Fruit fly (Drosophila melanogaster) whole organism, embryonic: ENCODE measurements around the gene GluRIID.

ENCODE experiments used
- Aef1 ChIP-seq: fragments of 200-800 bp; sonication (Bioruptor generic); IDR thresholded peaks from 3 replicates; pipeline ENCODE4 v1.3.6; 2022; ENCODE audit warnings: missing biosample characterization, missing genetic modification characterization
- Asciz ChIP-seq: fragments of 200-800 bp; sonication (Bioruptor generic); optimal IDR thresholded peaks from 2 replicates; lab custom pipeline; 2017; ENCODE audit warnings: missing biosample characterization, mild to moderate bottlenecking, missing genetic modification characterization, missing genetic modification reagents
- Atf6 ChIP-seq: fragments of 200-800 bp; sonication (Bioruptor generic); IDR thresholded peaks from 2 replicates; pipeline ENCODE4 v1.3.6; 2022; ENCODE audit warnings: missing biosample characterization, missing genetic modification characterization
- CG11696 ChIP-seq: fragments of 200-800 bp; sonication (Bioruptor generic); IDR thresholded peaks from 2 replicates; pipeline ENCODE4 v1.3.6; 2022; ENCODE audit warnings: missing biosample characterization, missing genetic modification characterization
- CG12942 ChIP-seq: fragments of 200-800 bp; sonication (Bioruptor generic); optimal IDR thresholded peaks from 3 replicates; lab custom pipeline; 2016; ENCODE audit warnings: missing biosample characterization, missing genetic modification characterization
- CG14441 ChIP-seq: fragments of 200-800 bp; sonication (Bioruptor generic); IDR thresholded peaks from 2 replicates; pipeline ENCODE4 v1.3.6; 2022; ENCODE audit warnings: missing biosample characterization, missing genetic modification characterization
- CG14667 ChIP-seq: fragments of 200-800 bp; sonication (Bioruptor generic); IDR thresholded peaks from 2 replicates; pipeline ENCODE4 v1.3.6; 2022; ENCODE audit warnings: missing biosample characterization, missing genetic modification characterization
- CG16815 ChIP-seq: fragments of 200-800 bp; sonication (Bioruptor generic); optimal IDR thresholded peaks from 3 replicates; lab custom pipeline; 2017; ENCODE audit warnings: missing biosample characterization, mild to moderate bottlenecking, missing genetic modification characterization
- CG17359 ChIP-seq: fragments of 200-800 bp; sonication (Bioruptor generic); optimal IDR thresholded peaks from 3 replicates; lab custom pipeline; 2018; ENCODE audit warnings: missing biosample characterization, mild to moderate bottlenecking, missing genetic modification characterization, moderate library complexity
- CG17568 ChIP-seq: fragments of 200-800 bp; sonication (Bioruptor generic); optimal IDR thresholded peaks from 2 replicates; lab custom pipeline; 2018; ENCODE audit warnings: missing biosample characterization, mild to moderate bottlenecking, missing genetic modification characterization, moderate library complexity
- CG18619 ChIP-seq: fragments of 200-800 bp; sonication (Bioruptor generic); optimal IDR thresholded peaks from 3 replicates; lab custom pipeline; 2017; ENCODE audit warnings: missing biosample characterization, mild to moderate bottlenecking, missing genetic modification characterization
- CG2120 ChIP-seq: fragments of 200-800 bp; sonication (Bioruptor generic); optimal IDR thresholded peaks from 3 replicates; lab custom pipeline; 2016; ENCODE audit warnings: missing biosample characterization, missing genetic modification characterization
- CG3163 ChIP-seq: fragments of 200-800 bp; sonication (Bioruptor generic); optimal IDR thresholded peaks from 3 replicates; lab custom pipeline; 2016; ENCODE audit warnings: missing biosample characterization, missing genetic modification characterization
- CG4617 ChIP-seq: fragments of 200-800 bp; sonication (Bioruptor generic); optimal IDR thresholded peaks from 3 replicates; lab custom pipeline; 2016; ENCODE audit warnings: missing biosample characterization, missing genetic modification characterization, borderline replicate concordance
- CoRest ChIP-seq: fragments of 200-800 bp; sonication (Bioruptor generic); optimal IDR thresholded peaks from 3 replicates; lab custom pipeline; 2018; ENCODE audit warnings: missing biosample characterization, mild to moderate bottlenecking, missing genetic modification characterization, moderate library complexity
- CrebB ChIP-seq: fragments of 200-800 bp; sonication (Bioruptor generic); optimal IDR thresholded peaks from 3 replicates; lab custom pipeline; 2018; ENCODE audit warnings: missing biosample characterization, mild to moderate bottlenecking, missing genetic modification characterization
- Doc3 ChIP-seq: fragments of 200-800 bp; sonication (Bioruptor generic); IDR thresholded peaks from 3 replicates; pipeline ENCODE4 v1.3.6; 2022; ENCODE audit warnings: missing biosample characterization, missing genetic modification characterization; ENCODE audit not compliant: partially characterized antibody
- Fer1 ChIP-seq: fragments of 200-800 bp; sonication (Bioruptor generic); optimal IDR thresholded peaks from 2 replicates; lab custom pipeline; 2017; ENCODE audit warnings: missing biosample characterization, mild to moderate bottlenecking, missing genetic modification characterization
- Hr3 ChIP-seq: fragments of 200-800 bp; sonication (Bioruptor generic); optimal IDR thresholded peaks from 3 replicates; lab custom pipeline; 2016; ENCODE audit warnings: missing biosample characterization, missing genetic modification characterization
- Lim3 ChIP-seq: fragments of 200-800 bp; sonication (Bioruptor generic); IDR thresholded peaks from 2 replicates; pipeline ENCODE4 v1.3.6; 2022; ENCODE audit warnings: missing biosample characterization, missing genetic modification characterization
- Lpt ChIP-seq: fragments of >200 bp; optimal IDR thresholded peaks from 2 replicates; lab custom pipeline; 2018; ENCODE audit warnings: missing biosample characterization, missing genetic modification characterization
- MBD-R2 ChIP-seq: fragments of 200-800 bp; sonication (Bioruptor generic); IDR thresholded peaks from 2 replicates; pipeline ENCODE4 v1.3.6; 2022; ENCODE audit warnings: missing biosample characterization, missing genetic modification characterization
- Neu2 ChIP-seq: fragments of 200-800 bp; sonication (Bioruptor generic); optimal IDR thresholded peaks from 3 replicates; lab custom pipeline; 2016; ENCODE audit warnings: missing biosample characterization, missing genetic modification characterization, borderline replicate concordance
- Ptx1 ChIP-seq: fragments of 200-800 bp; sonication (Bioruptor generic); IDR thresholded peaks from 2 replicates; pipeline ENCODE4 v1.3.6; 2022; ENCODE audit warnings: missing biosample characterization, missing genetic modification characterization
- Six4 ChIP-seq: fragments of 200-800 bp; sonication (Bioruptor generic); optimal IDR thresholded peaks from 2 replicates; lab custom pipeline; 2016; ENCODE audit warnings: missing biosample characterization, missing genetic modification characterization
- Taf1 ChIP-seq: fragments of 200-800 bp; sonication (Bioruptor generic); IDR thresholded peaks from 2 replicates; pipeline ENCODE4 v1.3.6; 2022; ENCODE audit warnings: missing biosample characterization, missing genetic modification characterization
- amos ChIP-seq: fragments of 200-800 bp; sonication (Bioruptor generic); IDR thresholded peaks from 2 replicates; pipeline ENCODE4 v1.3.6; 2022; ENCODE audit warnings: missing biosample characterization, missing genetic modification characterization; ENCODE audit not compliant: partially characterized antibody
- aop ChIP-seq: fragments of 200-800 bp; sonication (Bioruptor generic); IDR thresholded peaks from 2 replicates; pipeline ENCODE4 v1.3.6; 2022; ENCODE audit warnings: missing biosample characterization, missing genetic modification characterization
- ase ChIP-seq: fragments of 200-800 bp; sonication (Bioruptor generic); IDR thresholded peaks from 3 replicates; pipeline ENCODE4 v1.3.6; 2022; ENCODE audit warnings: missing biosample characterization, missing genetic modification characterization
- chm ChIP-seq: fragments of 200-800 bp; sonication (Bioruptor generic); IDR thresholded peaks from 2 replicates; pipeline ENCODE4 v1.3.6; 2022; ENCODE audit warnings: missing biosample characterization, missing genetic modification characterization
- cwo ChIP-seq: fragments of 200-800 bp; sonication (Bioruptor generic); optimal IDR thresholded peaks from 3 replicates; lab custom pipeline; 2017; ENCODE audit warnings: missing biosample characterization, missing genetic modification characterization, mild to moderate bottlenecking, moderate library complexity, missing genetic modification reagents
- da ChIP-seq: fragments of 200-800 bp; sonication (Bioruptor generic); optimal IDR thresholded peaks from 2 replicates; lab custom pipeline; 2016; ENCODE audit warnings: missing biosample characterization, missing genetic modification characterization
- danr ChIP-seq: fragments of 200-800 bp; sonication (Bioruptor generic); IDR thresholded peaks from 2 replicates; pipeline ENCODE4 v1.3.6; 2022; ENCODE audit warnings: missing biosample characterization, missing genetic modification characterization
- emc ChIP-seq: fragments of 200-800 bp; sonication (Bioruptor generic); optimal IDR thresholded peaks from 2 replicates; lab custom pipeline; 2016; ENCODE audit warnings: missing biosample characterization, missing genetic modification characterization
- ems ChIP-seq: fragments of 200-800 bp; sonication (Bioruptor generic); optimal IDR thresholded peaks from 3 replicates; lab custom pipeline; 2016; ENCODE audit warnings: missing biosample characterization, missing genetic modification characterization
- eyg ChIP-seq: fragments of 200-800 bp; sonication (Bioruptor generic); optimal IDR thresholded peaks from 3 replicates; lab custom pipeline; 2016; ENCODE audit warnings: missing biosample characterization, missing genetic modification characterization
- gt ChIP-seq: fragments of 200-800 bp; sonication (Bioruptor generic); IDR thresholded peaks from 2 replicates; pipeline ENCODE4 v1.3.6; 2022; ENCODE audit warnings: missing biosample characterization, missing genetic modification characterization
- h ChIP-seq: fragments of >200 bp; optimal IDR thresholded peaks from 2 replicates; lab custom pipeline; 2017
- insv ChIP-seq, 2 experiments: fragments of 200-800 bp; sonication (Bioruptor generic); optimal IDR thresholded peaks; 3 replicates each; lab custom pipeline; 2016 to 2018; ENCODE audit warnings: missing biosample characterization in 2 of 2, missing genetic modification characterization in 2 of 2
- kni ChIP-seq: fragments of 200-800 bp; sonication (Bioruptor generic); optimal IDR thresholded peaks from 3 replicates; lab custom pipeline; 2017; ENCODE audit warnings: mild to moderate bottlenecking, missing biosample characterization, missing genetic modification reagents, missing genetic modification characterization
- luna ChIP-seq: fragments of 200-800 bp; sonication (Bioruptor generic); optimal IDR thresholded peaks from 2 replicates; lab custom pipeline; 2016; ENCODE audit warnings: missing biosample characterization, missing genetic modification characterization
- mam ChIP-seq: fragments of 200-800 bp; sonication (Bioruptor generic); optimal IDR thresholded peaks from 3 replicates; lab custom pipeline; 2016; ENCODE audit warnings: missing biosample characterization, missing genetic modification characterization
- oc ChIP-seq: fragments of 200-800 bp; sonication (Bioruptor generic); optimal IDR thresholded peaks from 2 replicates; lab custom pipeline; 2018; ENCODE audit warnings: missing biosample characterization, mild to moderate bottlenecking, missing genetic modification characterization, moderate library complexity
- pb ChIP-seq: fragments of 200-800 bp; sonication (Bioruptor generic); optimal IDR thresholded peaks from 3 replicates; lab custom pipeline; 2016; ENCODE audit warnings: missing biosample characterization, missing genetic modification characterization
- psq ChIP-seq: fragments of 200-800 bp; sonication (Bioruptor generic); optimal IDR thresholded peaks from 2 replicates; lab custom pipeline; 2017; ENCODE audit warnings: missing biosample characterization, missing genetic modification characterization
- seq ChIP-seq: fragments of 200-800 bp; sonication (Bioruptor generic); IDR thresholded peaks from 2 replicates; pipeline ENCODE4 v1.3.6; 2022; ENCODE audit warnings: missing biosample characterization, missing genetic modification characterization
- sim ChIP-seq: fragments of 200-800 bp; sonication (Bioruptor generic); IDR thresholded peaks from 2 replicates; pipeline ENCODE4 v1.3.6; 2022; ENCODE audit warnings: missing biosample characterization, missing genetic modification characterization
- so ChIP-seq: fragments of 200-800 bp; sonication (Bioruptor generic); IDR thresholded peaks from 3 replicates; pipeline ENCODE4 v1.3.6; 2022; ENCODE audit warnings: missing biosample characterization, missing genetic modification characterization
- vnd ChIP-seq: fragments of 200-800 bp; sonication (Bioruptor generic); IDR thresholded peaks from 3 replicates; pipeline ENCODE4 v1.3.6; 2022; ENCODE audit warnings: missing biosample characterization, missing genetic modification characterization; ENCODE audit not compliant: partially characterized antibody
- vvl ChIP-seq: fragments of 200-800 bp; sonication (Bioruptor generic); IDR thresholded peaks from 2 replicates; pipeline ENCODE4 v1.3.6; 2022; ENCODE audit warnings: missing biosample characterization, missing genetic modification characterization
- zen ChIP-seq: fragments of 200-800 bp; sonication (Bioruptor generic); optimal IDR thresholded peaks from 3 replicates; lab custom pipeline; 2018; ENCODE audit warnings: missing biosample characterization, mild to moderate bottlenecking, missing genetic modification characterization, moderate library complexity
- zen2 ChIP-seq: fragments of 200-800 bp; sonication (Bioruptor generic); IDR thresholded peaks from 3 replicates; pipeline ENCODE4 v1.3.6; 2022; ENCODE audit warnings: missing biosample characterization, missing genetic modification characterization; ENCODE audit not compliant: partially characterized antibody

GluRIID gene

dm6 chr3R:20633984-20634446 lies 18.2 kb downstream of the GluRIID start (continued):
- TF ChIP-seq Atf6 (GFP tag; lab: Robert Waterston, UW): peak; percentile 75; the same call in 1 of the 2 replicates
- TF ChIP-seq gt (GFP tag; lab: Robert Waterston, UW): no peak
- TF ChIP-seq Aef1 (GFP tag; lab: Robert Waterston, UW): peak; percentile 84
- no peak for TF ChIP-seq CoRest (tag; lab: Kevin White, UChicago)
- TF ChIP-seq sim (GFP tag; lab: Robert Waterston, UW): no peak; the same call in 1 of the 2 replicates
- TF ChIP-seq CG11696 (GFP tag; lab: Robert Waterston, UW): no peak
- TF ChIP-seq da (GFP tag; lab: Kevin White, UChicago): no peak
- no peak for TF ChIP-seq oc (tag; lab: Kevin White, UChicago)
- TF ChIP-seq ems (GFP tag; lab: Kevin White, UChicago): peak; percentile 45
- TF ChIP-seq CG17568 (GFP tag; lab: Kevin White, UChicago): no peak
- no peak for TF ChIP-seq vnd (GFP tag; lab: Robert Waterston, UW)
- peak; percentile 72 for TF ChIP-seq Six4 (GFP tag; lab: Kevin White, UChicago)
- peak; percentile 46; the same call in 1 of the 2 replicates for TF ChIP-seq chm (GFP tag; lab: Robert Waterston, UW)
- TF ChIP-seq kni: no peak
- peak; percentile 6 for TF ChIP-seq luna (GFP tag; lab: Kevin White, UChicago)
- TF ChIP-seq cwo (GFP tag; lab: Kevin White, UChicago): no peak
- peak; percentile 21 for TF ChIP-seq CG3163 (GFP tag; lab: Kevin White, UChicago)
- TF ChIP-seq CrebB (tag; lab: Kevin White, UChicago): peak; percentile 77
- peak; percentile 28; the same call in 1 of the 2 replicates for TF ChIP-seq CG14667 (GFP tag; lab: Robert Waterston, UW)
- TF ChIP-seq Lim3: no peak
- TF ChIP-seq pb (GFP tag; lab: Kevin White, UChicago): peak; percentile 13
- TF ChIP-seq Fer1: peak; percentile 78
- no peak for TF ChIP-seq CG18619 (GFP tag; lab: Kevin White, UChicago)
- no peak for TF ChIP-seq Neu2
- TF ChIP-seq emc (GFP tag; lab: Kevin White, UChicago): peak; percentile 4
- TF ChIP-seq MBD-R2 (GFP tag; lab: Robert Waterston, UW): peak; percentile 55; the same call in 1 of the 2 replicates
- no peak for TF ChIP-seq aop (GFP tag; lab: Robert Waterston, UW)
- TF ChIP-seq CG12942 (GFP tag; lab: Kevin White, UChicago): peak; percentile 68
- no peak for TF ChIP-seq Lpt (GFP tag; lab: Kevin White, UChicago)
- peak; percentile 30 for TF ChIP-seq eyg (GFP tag; lab: Kevin White, UChicago)
- TF ChIP-seq Hr3: peak; percentile 66
- peak; percentile 77 for TF ChIP-seq mam (GFP tag; lab: Kevin White, UChicago)
- peak; percentile 27 for TF ChIP-seq CG16815 (GFP tag; lab: Kevin White, UChicago)
- no peak for TF ChIP-seq Asciz (GFP tag; lab: Kevin White, UChicago)
- TF ChIP-seq CG4617 (GFP tag; lab: Kevin White, UChicago): peak; percentile 70
- no peak for TF ChIP-seq amos (GFP tag; lab: Robert Waterston, UW)
- no peak for TF ChIP-seq CG17359 (tag; lab: Kevin White, UChicago)
- TF ChIP-seq zen2 (GFP tag; lab: Robert Waterston, UW): no peak
- no peak for TF ChIP-seq zen (tag; lab: Kevin White, UChicago)
- TF ChIP-seq so (GFP tag; lab: Robert Waterston, UW): peak; percentile 78; the same call in 2 of the 3 replicates
- peak; percentile 72 for TF ChIP-seq Ptx1 (GFP tag; lab: Robert Waterston, UW)
- TF ChIP-seq ase (GFP tag; lab: Robert Waterston, UW): no peak
- peak; percentile 63; the same call in 1 of the 2 replicates for TF ChIP-seq vvl (GFP tag; lab: Robert Waterston, UW)
- TF ChIP-seq psq (GFP tag; lab: Kevin White, UChicago): peak; percentile 5
- no peak for TF ChIP-seq Doc3 (GFP tag; lab: Robert Waterston, UW)
- TF ChIP-seq danr (GFP tag; lab: Robert Waterston, UW): peak; percentile 34; the same call in 1 of the 2 replicates
- peak; percentile 85 for TF ChIP-seq CG2120 (GFP tag; lab: Kevin White, UChicago)
- no peak for TF ChIP-seq h
- TF ChIP-seq CG14441: peak; percentile 71
- TF ChIP-seq insv (GFP tag; optimal IDR thresholded peaks at IDR 0.05; lab: Kevin White, UChicago): no peak
- peak; percentile 72 for TF ChIP-seq seq (GFP tag; lab: Robert Waterston, UW)
- 0 out of 2 replicates have a peak, but pooled peaks have one; percentile 47 for TF ChIP-seq Taf1 (GFP tag; lab: Robert Waterston, UW)
